Worm (Caenorhabditis elegans): ENCODE measurements around the gene T16G12.6.
"Not testable (repeated sequence)": the region's sequence is repeated elsewhere in the genome, so short reads cannot be mapped to it uniquely, and the experiment has no call there.

ce11 chrIII:10050321-10050720 is 19.1 kb upstream of the T16G12.6 start, which contains the start of gene T16G12.3:
- TF ChIP-seq dao-5, him-1 (tag; optimal IDR thresholded peaks at IDR 0.05): not testable (repeated sequence)

All from whole organism, L4/young adult.